Fruit fly (Drosophila melanogaster): ENCODE results near the gene CG3288.

Gene CG3288

DNA sequence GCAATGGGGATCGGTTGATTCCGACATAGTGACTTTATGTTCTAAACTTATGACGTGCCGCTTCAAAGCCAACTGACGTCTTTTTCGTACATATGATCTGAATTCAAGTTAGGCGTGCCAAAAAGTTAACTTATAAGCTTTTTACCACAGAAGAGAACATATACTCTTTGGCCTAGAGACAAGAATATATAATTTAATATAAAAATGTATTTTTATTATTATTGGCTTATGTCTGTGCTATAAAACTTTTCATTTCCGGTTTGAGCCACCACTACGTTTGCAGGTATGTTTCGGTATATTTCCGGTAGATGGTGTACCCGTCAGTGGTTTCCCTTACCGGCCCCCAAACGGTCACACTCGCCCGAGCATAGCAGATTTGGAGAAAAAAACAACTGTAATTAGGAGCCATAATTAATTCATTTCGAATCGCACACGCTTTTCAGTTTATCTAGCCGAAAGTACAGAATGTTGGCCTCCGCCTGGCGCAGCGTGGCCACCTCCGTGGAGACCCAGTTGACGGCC lies 37.6 kb upstream of the CG3288 start, which contains the start of the genes CG3698 and tzn (continued):
- TF ChIP-seq NFAT (GFP tag; IDR thresholded peaks at IDR 0.05) (peak; percentile 97), danr (GFP tag; IDR thresholded peaks at IDR 0.05) (peak; percentile 67), MTF-1 (GFP tag; optimal IDR thresholded peaks at IDR 0.05; ENCODE audit: borderline replicate concordance) (peak; percentile 98), CG18764 (GFP tag; optimal IDR thresholded peaks at IDR 0.05) (peak; percentile 94), ci (GFP tag; IDR thresholded peaks at IDR 0.05) (peak; percentile 99), pum (GFP tag; optimal IDR thresholded peaks at IDR 0.05) (peak; percentile 66), corto (GFP tag; optimal IDR thresholded peaks at IDR 0.05) (no peak), CG2199 (GFP tag; IDR thresholded peaks at IDR 0.05) (peak; percentile 97), Camta (GFP tag; optimal IDR thresholded peaks at IDR 0.05) (peak; percentile 87), oc (tag; optimal IDR thresholded peaks at IDR 0.05) (no peak), Sry-δ (GFP tag; optimal IDR thresholded peaks at IDR 0.05) (peak; percentile 58), org-1 (GFP tag; optimal IDR thresholded peaks at IDR 0.05) (peak; percentile 90), CG2678 (tag; optimal IDR thresholded peaks at IDR 0.05) (no peak), CG16815 (GFP tag; optimal IDR thresholded peaks at IDR 0.05) (peak; percentile 87), CG12391 (tag; optimal IDR thresholded peaks at IDR 0.05) (peak; percentile 93), Bgb (GFP tag; IDR thresholded peaks at IDR 0.05; ENCODE audit: partially characterized antibody) (no peak), klu (GFP tag; IDR thresholded peaks at IDR 0.05) (peak; percentile 80), ro (GFP tag; IDR thresholded peaks at IDR 0.05) (peak; percentile 75), Sox102F (GFP tag; optimal IDR thresholded peaks at IDR 0.05) (no peak), dati (GFP tag; IDR thresholded peaks at IDR 0.05) (peak; percentile 93), CG12155 (GFP tag; optimal IDR thresholded peaks at IDR 0.05) (peak; percentile 81), CG10654 (GFP tag; optimal IDR thresholded peaks at IDR 0.05) (peak; percentile 95), vfl (GFP tag; optimal IDR thresholded peaks at IDR 0.05) (peak; percentile 67), dmrt11E (tag; optimal IDR thresholded peaks at IDR 0.05) (peak; percentile 89), vvl (GFP tag; IDR thresholded peaks at IDR 0.05) (peak; percentile 97), CG15514 (GFP tag; optimal IDR thresholded peaks at IDR 0.05) (peak; percentile 94), pnt (GFP tag; optimal IDR thresholded peaks at IDR 0.05) (peak; percentile 35), kah (GFP tag; optimal IDR thresholded peaks at IDR 0.05) (peak; percentile 74), ken (GFP tag; IDR thresholded peaks at IDR 0.05) (peak; percentile 95), toy (GFP tag; IDR thresholded peaks at IDR 0.05) (peak; percentile 85), CG33213 (GFP tag; optimal IDR thresholded peaks at IDR 0.05) (peak; percentile 95), Bdp1 (GFP tag; optimal IDR thresholded peaks at IDR 0.05) (peak; percentile 80), CG14441 (GFP tag; IDR thresholded peaks at IDR 0.05) (peak; percentile 89), cwo (GFP tag; optimal IDR thresholded peaks at IDR 0.05) (no peak), Six4 (GFP tag; optimal IDR thresholded peaks at IDR 0.05) (peak; percentile 96), CG12744 (GFP tag; optimal IDR thresholded peaks at IDR 0.05) (peak; percentile 70), schlank (tag; optimal IDR thresholded peaks at IDR 0.05) (peak; percentile 92), Neu2 (GFP tag; optimal IDR thresholded peaks at IDR 0.05; ENCODE audit: borderline replicate concordance) (no peak), D19A (tag; optimal IDR thresholded peaks at IDR 0.05) (peak; percentile 71), CG18599 (GFP tag; optimal IDR thresholded peaks at IDR 0.05) (peak; percentile 93), row (GFP tag; IDR thresholded peaks at IDR 0.05) (peak; percentile 73), sqz (GFP tag; optimal IDR thresholded peaks at IDR 0.05) (no peak), lab (GFP tag; optimal IDR thresholded peaks at IDR 0.05) (peak; percentile 98), CG11723 (GFP tag; optimal IDR thresholded peaks at IDR 0.05) (peak; percentile 90), H2.0 (GFP tag; IDR thresholded peaks at IDR 0.05) (peak; percentile 91), Sin3A (optimal IDR thresholded peaks at IDR 0.05) (no peak), CG5180 (GFP tag; optimal IDR thresholded peaks at IDR 0.05) (no peak), CG15696 (tag; optimal IDR thresholded peaks at IDR 0.05) (peak; percentile 72), tup (GFP tag; optimal IDR thresholded peaks at IDR 0.05) (peak; percentile 65), slbo (GFP tag; IDR thresholded peaks at IDR 0.05) (peak; percentile 96), rib (GFP tag; IDR thresholded peaks at IDR 0.05) (peak; percentile 84)
